Worm (Caenorhabditis elegans): Measurements from ENCODE around the gene C06G4.4.

- no peak for TF ChIP-seq him-1 (tag; optimal IDR thresholded peaks at IDR 0.05)
- no peak for TF ChIP-seq W03F9.2 (tag; optimal IDR thresholded peaks at IDR 0.05)
- TF ChIP-seq dao-5 (tag; optimal IDR thresholded peaks at IDR 0.05) = no peak
Measured at ce11 chrIII:7973968-7974607, 3.5 kb downstream of the C06G4.4 start.

Measured in whole organism, L4/young adult.